Fruit fly (Drosophila melanogaster): ENCODE data around the gene CG43725.

Gene CG43725

DNA sequence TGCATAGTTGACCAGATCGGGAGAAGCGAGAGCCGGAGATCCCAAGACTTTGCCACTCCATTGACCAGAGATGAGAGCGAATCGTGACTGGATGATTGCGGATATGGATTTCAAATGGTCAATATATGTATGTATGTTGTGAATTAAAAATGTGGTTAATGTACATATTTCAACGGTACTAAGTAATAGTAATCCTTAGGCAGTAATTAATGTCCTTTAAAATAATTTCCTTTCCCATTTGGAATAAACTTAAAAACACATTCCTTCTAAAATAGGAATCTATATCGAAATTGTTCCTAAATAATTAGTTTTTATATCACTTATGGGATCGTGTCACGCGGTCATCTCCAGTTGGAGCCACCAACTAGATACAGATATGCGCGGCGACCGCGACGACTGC, 1.4 kb upstream of the CG43725 start:
- peak; percentile 43 for TF ChIP-seq Sox14 (GFP tag; optimal IDR thresholded peaks at IDR 0.05)
- TF ChIP-seq OdsH (GFP tag; optimal IDR thresholded peaks at IDR 0.05): peak; percentile 42
- no peak for TF ChIP-seq ss (GFP tag; optimal IDR thresholded peaks at IDR 0.05)
- peak; percentile 5 for TF ChIP-seq CG3919 (GFP tag; optimal IDR thresholded peaks at IDR 0.05)
- no peak for TF ChIP-seq Gug (GFP tag; IDR thresholded peaks at IDR 0.05)
- TF ChIP-seq CG11294 (GFP tag; IDR thresholded peaks at IDR 0.05): no peak
- peak; percentile 49 for TF ChIP-seq Hr4 (GFP tag; optimal IDR thresholded peaks at IDR 0.05)
- TF ChIP-seq net (GFP tag; optimal IDR thresholded peaks at IDR 0.05): peak; percentile 32
- TF ChIP-seq spab (GFP tag; optimal IDR thresholded peaks at IDR 0.05): peak; percentile 30
- peak; percentile 82 for TF ChIP-seq CG32006 (GFP tag; optimal IDR thresholded peaks at IDR 0.05)
- TF ChIP-seq Lpt (GFP tag; optimal IDR thresholded peaks at IDR 0.05): peak; percentile 2
- peak; percentile 61 for TF ChIP-seq CG4318 (GFP tag; optimal IDR thresholded peaks at IDR 0.05)
- no peak for TF ChIP-seq fd85E (GFP tag; optimal IDR thresholded peaks at IDR 0.05)
- TF ChIP-seq Ets96B (tag; optimal IDR thresholded peaks at IDR 0.05): peak; percentile 48
- TF ChIP-seq Met (GFP tag; optimal IDR thresholded peaks at IDR 0.05): no peak
- TF ChIP-seq Ets21C (GFP tag; optimal IDR thresholded peaks at IDR 0.05): no peak
- no peak for TF ChIP-seq CG6163 (GFP tag; IDR thresholded peaks at IDR 0.05)
- no peak for TF ChIP-seq Sox15 (GFP tag; optimal IDR thresholded peaks at IDR 0.05)
- TF ChIP-seq CG31627 (GFP tag; optimal IDR thresholded peaks at IDR 0.05): peak; percentile 16
- peak; percentile 73 for TF ChIP-seq CG15336 (GFP tag; IDR thresholded peaks at IDR 0.05)
- no peak for TF ChIP-seq lz (GFP tag; optimal IDR thresholded peaks at IDR 0.05)
- TF ChIP-seq CG8319 (GFP tag; optimal IDR thresholded peaks at IDR 0.05): no peak
- TF ChIP-seq CG6854 (GFP tag; optimal IDR thresholded peaks at IDR 0.05): no peak
- TF ChIP-seq CG16779 (tag; optimal IDR thresholded peaks at IDR 0.05): no peak
- TF ChIP-seq dsx (GFP tag; optimal IDR thresholded peaks at IDR 0.05; ENCODE audit: poor library complexity, severe bottlenecking): no peak
- no peak for TF ChIP-seq fkh (GFP tag; optimal IDR thresholded peaks at IDR 0.05)
- TF ChIP-seq CG34406 (GFP tag; optimal IDR thresholded peaks at IDR 0.05): peak; percentile 14
- no peak for TF ChIP-seq Blimp-1 (GFP tag; optimal IDR thresholded peaks at IDR 0.05)
- no peak for TF ChIP-seq dac (GFP tag; optimal IDR thresholded peaks at IDR 0.05)
- no peak for TF ChIP-seq CG9139 (GFP tag; optimal IDR thresholded peaks at IDR 0.05)
- peak; percentile 3 for TF ChIP-seq vri (GFP tag; optimal IDR thresholded peaks at IDR 0.05)
- TF ChIP-seq Sox102F (GFP tag; optimal IDR thresholded peaks at IDR 0.05): peak; percentile 2
- peak; percentile 22 for TF ChIP-seq CG3032 (tag; optimal IDR thresholded peaks at IDR 0.05)
- TF ChIP-seq CG10669 (GFP tag; optimal IDR thresholded peaks at IDR 0.05): peak; percentile 5
- no peak for TF ChIP-seq CG6808 (GFP tag; optimal IDR thresholded peaks at IDR 0.05)
- peak in 1 of 2 experiments; percentile 56 for TF ChIP-seq salr (GFP tag; optimal IDR thresholded peaks at IDR 0.05)
- TF ChIP-seq CG11902 (GFP tag; optimal IDR thresholded peaks at IDR 0.05): no peak
- TF ChIP-seq Eip93F (GFP tag; optimal IDR thresholded peaks at IDR 0.05): no peak
- peak; percentile 10 for TF ChIP-seq CG8632 (GFP tag; optimal IDR thresholded peaks at IDR 0.05)
- TF ChIP-seq CG1621 (tag; optimal IDR thresholded peaks at IDR 0.05): peak; percentile 2
- TF ChIP-seq eg (GFP tag; IDR thresholded peaks at IDR 0.05): no peak; the same call in 2 of the 3 replicates
- peak; percentile 45 for TF ChIP-seq achi (GFP tag; optimal IDR thresholded peaks at IDR 0.05)
- no peak for TF ChIP-seq cyc (GFP tag; optimal IDR thresholded peaks at IDR 0.05)
- TF ChIP-seq acj6 (GFP tag; optimal IDR thresholded peaks at IDR 0.05): peak; percentile 34
- peak; percentile 36 for TF ChIP-seq svp (GFP tag)
- TF ChIP-seq Smox (GFP tag; optimal IDR thresholded peaks at IDR 0.05): peak; percentile 20
- no peak for TF ChIP-seq topi (GFP tag; optimal IDR thresholded peaks at IDR 0.05)
- TF ChIP-seq Hr38 (GFP tag; optimal IDR thresholded peaks at IDR 0.05): no peak
- TF ChIP-seq CG10631 (GFP tag; optimal IDR thresholded peaks at IDR 0.05): peak; percentile 65
- peak; percentile 2 for TF ChIP-seq Hr39 (GFP tag; optimal IDR thresholded peaks at IDR 0.05)
- TF ChIP-seq CG11762 (GFP tag; optimal IDR thresholded peaks at IDR 0.05; ENCODE audit: insufficient read depth): no peak
- TF ChIP-seq Eip75B (GFP tag; optimal IDR thresholded peaks at IDR 0.05): peak; percentile 34

Data from whole organism, prepupa.